Worm (Caenorhabditis elegans) whole organism, early embryonic: ENCODE data around the gene syp-2.
A peak's percentile ranks its signal among the peaks of the same experiment; 100 is the strongest.

ENCODE experiments used
- B0310.2 ChIP-seq: sonication (generic microtip); optimal IDR thresholded peaks from 2 replicates; lab custom pipeline; 2016; ENCODE audit warnings: mild to moderate bottlenecking, missing genetic modification characterization, missing compliant biosample characterization
- F13C5.2 ChIP-seq: sonication (generic microtip); optimal IDR thresholded peaks from 2 replicates; lab custom pipeline; 2017; ENCODE audit warnings: mild to moderate bottlenecking, missing genetic modification characterization, inconsistent platforms, missing compliant biosample characterization
- aly-1 ChIP-seq: sonication (generic microtip); optimal IDR thresholded peaks from 2 replicates; lab custom pipeline; 2016; ENCODE audit warnings: missing genetic modification characterization, missing compliant biosample characterization
- ama-1 ChIP-seq: fragments of 150-350 bp; optimal IDR thresholded peaks from 2 replicates; lab custom pipeline; 2014
- ceh-13 ChIP-seq: fragments of 200-800 bp; sonication (Bioruptor generic); optimal IDR thresholded peaks from 2 replicates; lab custom pipeline; 2018; ENCODE audit warnings: mild to moderate bottlenecking, missing genetic modification characterization, missing compliant biosample characterization
- ceh-36 ChIP-seq: sonication (generic microtip); optimal IDR thresholded peaks from 2 replicates; lab custom pipeline; 2016; ENCODE audit warnings: missing genetic modification characterization, inconsistent platforms, missing compliant biosample characterization
- ets-7 ChIP-seq: sonication (generic microtip); optimal IDR thresholded peaks from 2 replicates; lab custom pipeline; 2016; ENCODE audit warnings: missing genotype, missing genetic modification characterization, missing compliant biosample characterization
- flt-1 ChIP-seq: fragments of 200-800 bp; sonication (Bioruptor generic); IDR thresholded peaks from 2 replicates; pipeline ENCODE4 v1.3.6; 2022; ENCODE audit warnings: missing genetic modification characterization, missing compliant biosample characterization
- hnd-1 ChIP-seq: sonication (generic microtip); optimal IDR thresholded peaks from 2 replicates; lab custom pipeline; 2016; ENCODE audit warnings: missing genetic modification characterization, missing compliant biosample characterization
- pes-1 ChIP-seq: fragments of 200-800 bp; sonication (Bioruptor generic); IDR thresholded peaks from 2 replicates; pipeline ENCODE4 v1.3.6; 2022; ENCODE audit warnings: missing genetic modification reagents, missing genetic modification characterization, missing compliant biosample characterization
- sea-1 ChIP-seq: fragments of 200-800 bp; sonication (Bioruptor generic); conservative IDR thresholded peaks from 2 replicates; pipeline ENCODE4 v1.3.6; 2022; ENCODE audit warnings: missing genetic modification characterization, missing compliant biosample characterization
- tbx-11 ChIP-seq: fragments of 200-800 bp; sonication (Bioruptor generic); IDR thresholded peaks from 2 replicates; pipeline ENCODE4 v1.3.6; 2022; ENCODE audit warnings: missing genetic modification characterization, missing compliant biosample characterization
- tbx-37 ChIP-seq: fragments of 200-800 bp; sonication (Bioruptor generic); conservative IDR thresholded peaks from 2 replicates; pipeline ENCODE4 v1.3.6; 2022; ENCODE audit warnings: missing genetic modification reagents, missing genetic modification characterization, missing compliant biosample characterization

The syp-2 gene

DNA sequence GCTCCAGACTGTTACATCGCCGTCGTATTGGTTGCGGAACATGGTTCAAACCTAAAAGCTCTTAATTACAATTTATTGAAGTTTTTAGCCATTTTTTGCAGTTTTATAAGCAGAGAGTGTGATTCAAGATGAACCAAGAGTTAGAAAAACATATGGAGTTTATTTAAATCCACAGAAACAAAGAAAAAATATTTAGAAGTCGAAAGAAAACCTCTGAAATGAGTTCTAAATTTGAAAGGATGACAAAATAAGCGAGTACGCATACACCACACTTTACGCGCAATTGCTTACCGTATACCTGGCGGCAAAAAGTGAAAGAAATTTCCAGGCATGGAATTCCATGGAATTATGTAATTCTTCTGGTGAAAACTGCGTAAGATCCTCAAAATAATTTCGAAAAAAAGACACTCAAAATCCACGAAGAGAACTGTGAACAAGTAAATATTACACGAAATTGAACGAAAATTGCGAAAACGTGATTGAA, 48.0 kb downstream of the syp-2 start, which contains the start of gene pas-6:
Gene pas-6 (minus strand): TSS at position 51 of the 484 bp plus-strand sequence.
- peak; percentile 24 for TF ChIP-seq F13C5.2
- TF ChIP-seq ceh-13 (GFP tag; lab: Kevin White, UChicago): no peak
- TF ChIP-seq B0310.2 (tag; lab: Kevin White, UChicago): no peak
- TF ChIP-seq ceh-36: no peak

DNA sequence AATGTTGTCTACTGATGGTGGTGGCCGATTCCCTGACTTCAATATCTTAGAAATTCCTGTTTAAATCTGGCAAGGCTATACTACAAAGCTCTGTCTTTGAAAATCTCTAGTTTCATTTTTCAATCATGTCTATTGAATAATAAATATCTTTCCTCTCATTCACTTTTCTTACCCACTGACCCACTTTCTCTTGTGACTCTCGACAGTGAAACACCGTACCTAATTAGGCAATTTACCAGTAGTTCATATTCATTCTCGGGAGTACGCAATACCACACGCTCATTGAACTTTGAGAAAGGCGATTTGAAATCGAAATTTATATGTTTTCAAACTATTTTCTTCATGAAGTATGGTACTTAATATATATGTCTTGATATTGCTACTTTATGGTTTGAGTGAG, 48.5 kb downstream of the syp-2 start, which contains the start of gene CD4.11:
Gene CD4.11 (plus strand): TSS at position 301 of the 400 bp plus-strand sequence.
- TF ChIP-seq flt-1 (GFP tag; lab: Robert Waterston, UW): no peak
- no peak for TF ChIP-seq F13C5.2
- no peak for TF ChIP-seq ets-7 (tag; lab: Kevin White, UChicago)

DNA sequence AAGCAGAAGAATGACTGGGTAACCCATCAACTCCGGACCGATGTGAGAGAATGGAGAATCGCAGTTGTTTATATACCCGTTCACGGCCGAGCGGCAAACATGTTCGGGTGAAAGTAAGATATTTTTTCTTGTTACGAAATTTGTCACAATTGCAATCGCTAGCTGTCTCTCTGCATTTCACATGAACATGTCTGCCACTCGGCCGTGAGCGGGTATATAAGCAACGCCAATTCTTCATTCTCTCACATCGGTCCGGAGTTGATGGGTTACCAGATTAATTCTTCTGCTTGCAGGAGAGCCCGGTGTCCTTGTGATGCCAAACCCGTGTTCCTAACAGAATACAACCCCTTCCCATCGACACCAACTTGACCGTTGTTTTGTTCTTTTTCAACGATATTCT, 50.8 kb downstream of the syp-2 start:
- TF ChIP-seq sea-1 (GFP tag; lab: Robert Waterston, UW): no peak
- no peak for TF ChIP-seq F13C5.2
- no peak for TF ChIP-seq pes-1
- no peak for TF ChIP-seq tbx-11 (GFP tag; lab: Robert Waterston, UW)
- no peak for TF ChIP-seq flt-1 (GFP tag; lab: Robert Waterston, UW)
- no peak for TF ChIP-seq B0310.2 (tag; lab: Kevin White, UChicago)
- TF ChIP-seq aly-1 (tag; lab: Kevin White, UChicago): no peak
- TF ChIP-seq tbx-37: no peak
- TF ChIP-seq ceh-13 (GFP tag; lab: Kevin White, UChicago): no peak
- TF ChIP-seq ceh-36: no peak
- TF ChIP-seq ama-1: no peak
- TF ChIP-seq hnd-1 (tag; lab: Kevin White, UChicago): no peak
